Worm (Caenorhabditis elegans) whole organism, L4 larva: Measurements from ENCODE around the gene B0554.5.

Experiments
- ZK337.2 ChIP-seq: fragments of 200-800 bp; sonication (Bioruptor generic); IDR thresholded peaks from 2 replicates; pipeline ENCODE4 v1.3.6; 2022; ENCODE audit warnings: missing genetic modification reagents, missing genetic modification characterization, missing compliant biosample characterization
- aha-1 ChIP-seq: fragments of 150-350 bp; peaks from one replicate; lab custom pipeline; 2014; ENCODE audit warnings: missing biosample characterization, missing genetic modification characterization
- egl-27 ChIP-seq: sonication (generic microtip); optimal IDR thresholded peaks from 3 replicates; lab custom pipeline; 2017; ENCODE audit warnings: missing biosample characterization, missing genetic modification reagents, missing genetic modification characterization
- jun-1 ChIP-seq: fragments of 150-350 bp; optimal IDR thresholded peaks from 2 replicates; lab custom pipeline; 2014; ENCODE audit warnings: missing biosample characterization, missing genetic modification reagents, missing genetic modification characterization
- mdl-1 ChIP-seq, 2 experiments: fragments of 150-350 bp in 1 of 2; sonication (generic microtip) in 1 of 2; optimal IDR thresholded peaks; 2 replicates each; lab custom pipeline; 2014 to 2017; ENCODE audit warnings: missing biosample characterization in 2 of 2, missing genetic modification characterization in 2 of 2
- unc-62 ChIP-seq, 3 experiments: fragments of 150-350 bp in 1 of 3; sonication (generic microtip); optimal IDR thresholded peaks in 2 of 3; peaks in 1 of 3; 1 replicate in 1 of 3; 2 replicates in 2 of 3; lab custom pipeline; 2014 to 2017; ENCODE audit warnings: missing biosample characterization in 3 of 3, missing genetic modification characterization in 3 of 3, missing genetic modification reagents in 3 of 3, missing genotype in 1 of 3

DNA sequence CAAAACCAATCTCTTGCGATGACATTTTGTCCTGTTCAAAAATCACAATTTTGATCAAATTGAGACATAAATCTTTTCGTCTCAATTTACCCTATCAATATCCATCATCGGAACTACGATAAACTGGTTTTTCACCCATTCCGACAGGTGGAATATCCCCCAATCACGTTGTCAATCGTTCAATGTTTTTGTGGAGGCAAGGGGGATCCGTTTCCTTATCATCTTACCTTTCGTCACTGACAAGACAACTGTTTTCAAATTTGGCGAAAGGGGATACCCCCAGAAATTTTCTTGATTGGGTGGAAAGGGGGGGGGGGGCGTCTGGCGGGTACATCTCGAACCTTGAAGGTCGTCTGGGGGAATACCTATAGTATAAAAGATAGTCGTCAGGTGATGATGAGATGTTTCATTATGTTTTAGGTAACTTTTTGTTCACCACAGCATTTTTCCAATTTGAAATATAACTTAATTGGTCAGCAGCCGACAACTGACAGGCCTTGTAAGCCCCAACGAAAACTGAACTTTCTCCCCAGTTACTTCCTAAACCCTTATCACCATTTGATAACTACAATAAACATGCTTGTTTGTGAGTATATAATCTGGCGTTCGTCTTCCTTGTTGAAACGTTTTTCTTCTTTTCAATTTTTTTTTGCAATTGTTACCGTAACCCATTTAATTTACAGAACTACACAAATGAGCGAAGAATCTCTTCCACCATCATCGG is 42.9 kb upstream of the B0554.5 start, which contains the start of gene ZK6.8:
- TF ChIP-seq aha-1 (peak; percentile 51), unc-62 (GFP tag; optimal IDR thresholded peaks at IDR 0.05 in 1 of 2; lab: Kevin White, UChicago) (peak in 1 of 2 experiments; percentile 93), unc-62 (tag; optimal IDR thresholded peaks at IDR 0.05; lab: Kevin White, UChicago) (no peak), mdl-1 (tag; optimal IDR thresholded peaks at IDR 0.05; lab: Kevin White, UChicago) (peak; percentile 45 to 88), jun-1 (tag; lab: Kevin White, UChicago) (no peak), ZK337.2 (GFP tag; lab: Robert Waterston, UW) (no peak), egl-27 (no peak)
